Fruit fly (Drosophila melanogaster) whole organism, embryonic: Measurements from ENCODE around the gene Ror.

ENCODE experiments used
- CG1024 ChIP-seq: fragments of 200-800 bp; sonication (Bioruptor generic); IDR thresholded peaks from 2 replicates; pipeline ENCODE4 v1.3.6; 2022; ENCODE audit warnings: missing biosample characterization, missing genetic modification characterization
- CG10654 ChIP-seq: fragments of 200-800 bp; sonication (Bioruptor generic); optimal IDR thresholded peaks from 2 replicates; lab custom pipeline; 2016; ENCODE audit warnings: missing biosample characterization, missing genetic modification characterization
- CG11696 ChIP-seq: fragments of 200-800 bp; sonication (Bioruptor generic); IDR thresholded peaks from 2 replicates; pipeline ENCODE4 v1.3.6; 2022; ENCODE audit warnings: missing biosample characterization, missing genetic modification characterization
- CG12219 ChIP-seq: fragments of 200-800 bp; sonication (Bioruptor generic); optimal IDR thresholded peaks from 3 replicates; lab custom pipeline; 2018; ENCODE audit warnings: missing biosample characterization, mild to moderate bottlenecking, missing genetic modification characterization
- CG14965 ChIP-seq: fragments of 200-800 bp; sonication (Bioruptor generic); optimal IDR thresholded peaks from 2 replicates; lab custom pipeline; 2016; ENCODE audit warnings: missing biosample characterization, missing genetic modification characterization, borderline replicate concordance
- CG15269 ChIP-seq: fragments of 200-800 bp; sonication (Bioruptor generic); optimal IDR thresholded peaks from 2 replicates; lab custom pipeline; 2018; ENCODE audit warnings: missing biosample characterization, mild to moderate bottlenecking, missing genetic modification characterization, moderate library complexity
- CG17568 ChIP-seq: fragments of 200-800 bp; sonication (Bioruptor generic); optimal IDR thresholded peaks from 2 replicates; lab custom pipeline; 2018; ENCODE audit warnings: missing biosample characterization, mild to moderate bottlenecking, missing genetic modification characterization, moderate library complexity
- CG30403 ChIP-seq: fragments of 200-800 bp; sonication (Bioruptor generic); optimal IDR thresholded peaks from 3 replicates; lab custom pipeline; 2016; ENCODE audit warnings: missing biosample characterization, missing genetic modification characterization
- CG31388 ChIP-seq: fragments of 200-800 bp; sonication (Bioruptor generic); optimal IDR thresholded peaks from 2 replicates; lab custom pipeline; 2016; ENCODE audit warnings: missing biosample characterization, missing genetic modification characterization
- CG34224 ChIP-seq: fragments of 200-800 bp; sonication (Bioruptor generic); IDR thresholded peaks from 3 replicates; pipeline ENCODE4 v1.3.6; 2022; ENCODE audit warnings: missing biosample characterization, missing genetic modification characterization; ENCODE audit not compliant: partially characterized antibody
- CG34422 ChIP-seq: fragments of 200-800 bp; sonication (Bioruptor generic); IDR thresholded peaks from 3 replicates; pipeline ENCODE4 v1.3.6; 2022; ENCODE audit warnings: missing biosample characterization, missing genetic modification characterization
- CG4730 ChIP-seq: fragments of 200-800 bp; sonication (Bioruptor generic); IDR thresholded peaks from 2 replicates; pipeline ENCODE4 v1.3.6; 2022; ENCODE audit warnings: missing biosample characterization, missing genetic modification characterization
- CG6654 ChIP-seq: fragments of 200-800 bp; sonication (Bioruptor generic); optimal IDR thresholded peaks from 2 replicates; lab custom pipeline; 2017; ENCODE audit warnings: missing biosample characterization, mild to moderate bottlenecking, missing genetic modification characterization
- CG7556 ChIP-seq: fragments of 200-800 bp; sonication (Bioruptor generic); optimal IDR thresholded peaks from 2 replicates; lab custom pipeline; 2017; ENCODE audit warnings: missing biosample characterization, mild to moderate bottlenecking, missing genetic modification characterization
- CG9215 ChIP-seq: fragments of 200-800 bp; sonication (Bioruptor generic); IDR thresholded peaks from 2 replicates; pipeline ENCODE4 v1.3.6; 2022; ENCODE audit warnings: missing biosample characterization, missing genetic modification characterization
- CG9817 ChIP-seq: fragments of 200-800 bp; sonication (Bioruptor generic); optimal IDR thresholded peaks from 2 replicates; lab custom pipeline; 2018; ENCODE audit warnings: missing biosample characterization, mild to moderate bottlenecking, missing genetic modification characterization, moderate library complexity
- Chrac-16 ChIP-seq: fragments of 200-800 bp; sonication (Bioruptor generic); optimal IDR thresholded peaks from 3 replicates; lab custom pipeline; 2016; ENCODE audit warnings: missing biosample characterization, missing genetic modification characterization
- Dp ChIP-seq: fragments of 200-800 bp; sonication (Bioruptor generic); optimal IDR thresholded peaks from 2 replicates; lab custom pipeline; 2018; ENCODE audit warnings: missing biosample characterization, mild to moderate bottlenecking, missing genetic modification characterization, moderate library complexity
- Drgx ChIP-seq: fragments of 200-800 bp; sonication (Bioruptor generic); IDR thresholded peaks from 2 replicates; pipeline ENCODE4 v1.3.6; 2022; ENCODE audit warnings: missing biosample characterization, missing genetic modification characterization
- Fer2 ChIP-seq: fragments of 200-800 bp; sonication (Bioruptor generic); optimal IDR thresholded peaks from 2 replicates; lab custom pipeline; 2018; ENCODE audit warnings: missing biosample characterization, mild to moderate bottlenecking, missing genetic modification characterization, moderate library complexity
- Gug ChIP-seq: fragments of 200-800 bp; sonication (Bioruptor generic); IDR thresholded peaks from 4 replicates; pipeline ENCODE4 v1.3.6; 2022; ENCODE audit warnings: missing biosample characterization, missing genetic modification characterization
- Hmx ChIP-seq: fragments of 200-800 bp; sonication (Bioruptor generic); optimal IDR thresholded peaks from 2 replicates; lab custom pipeline; 2016; ENCODE audit warnings: missing biosample characterization, missing genetic modification characterization
- MBD-R2 ChIP-seq: fragments of 200-800 bp; sonication (Bioruptor generic); IDR thresholded peaks from 2 replicates; pipeline ENCODE4 v1.3.6; 2022; ENCODE audit warnings: missing biosample characterization, missing genetic modification characterization
- MESR4 ChIP-seq: fragments of 200-800 bp; sonication (Bioruptor generic); optimal IDR thresholded peaks from 2 replicates; lab custom pipeline; 2018; ENCODE audit warnings: missing biosample characterization, mild to moderate bottlenecking, missing genetic modification characterization, moderate library complexity
- NC2β ChIP-seq: fragments of 200-800 bp; sonication (Bioruptor generic); optimal IDR thresholded peaks from 2 replicates; lab custom pipeline; 2016; ENCODE audit warnings: missing biosample characterization, missing genetic modification characterization
- Sry-δ ChIP-seq: fragments of 200-800 bp; sonication (Bioruptor generic); optimal IDR thresholded peaks from 2 replicates; lab custom pipeline; 2016; ENCODE audit warnings: missing biosample characterization, missing genetic modification characterization
- Taf1 ChIP-seq: fragments of 200-800 bp; sonication (Bioruptor generic); IDR thresholded peaks from 2 replicates; pipeline ENCODE4 v1.3.6; 2022; ENCODE audit warnings: missing biosample characterization, missing genetic modification characterization
- Vsx1 ChIP-seq: fragments of 200-800 bp; sonication (Bioruptor generic); optimal IDR thresholded peaks from 2 replicates; lab custom pipeline; 2017; ENCODE audit warnings: missing biosample characterization, mild to moderate bottlenecking, missing genetic modification characterization, missing genetic modification reagents
- Xrp1 ChIP-seq: fragments of 200-800 bp; sonication (Bioruptor generic); IDR thresholded peaks from 2 replicates; pipeline ENCODE4 v1.3.6; 2022; ENCODE audit warnings: missing biosample characterization, missing genetic modification characterization
- ab ChIP-seq: fragments of 200-800 bp; sonication (Bioruptor generic); optimal IDR thresholded peaks from 2 replicates; lab custom pipeline; 2016; ENCODE audit warnings: missing biosample characterization, missing genetic modification characterization
- al ChIP-seq: fragments of 200-800 bp; sonication (Bioruptor generic); IDR thresholded peaks from 2 replicates; pipeline ENCODE4 v1.3.6; 2022; ENCODE audit warnings: missing biosample characterization, missing genetic modification characterization
- aop ChIP-seq: fragments of 200-800 bp; sonication (Bioruptor generic); IDR thresholded peaks from 2 replicates; pipeline ENCODE4 v1.3.6; 2022; ENCODE audit warnings: missing biosample characterization, missing genetic modification characterization
- bbx ChIP-seq: fragments of 200-800 bp; sonication (Bioruptor generic); IDR thresholded peaks from 2 replicates; pipeline ENCODE4 v1.3.6; 2022; ENCODE audit warnings: missing biosample characterization, missing genetic modification characterization; ENCODE audit not compliant: partially characterized antibody
- crol ChIP-seq: fragments of 200-800 bp; sonication (Bioruptor generic); IDR thresholded peaks from 2 replicates; pipeline ENCODE4 v1.3.6; 2022; ENCODE audit warnings: missing biosample characterization, missing genetic modification characterization
- dati ChIP-seq: fragments of 200-800 bp; sonication (Bioruptor generic); IDR thresholded peaks from 2 replicates; pipeline ENCODE4 v1.3.6; 2022; ENCODE audit warnings: missing biosample characterization, missing genetic modification characterization
- dmrt11E ChIP-seq: fragments of 200-800 bp; sonication (Bioruptor generic); optimal IDR thresholded peaks from 3 replicates; lab custom pipeline; 2018; ENCODE audit warnings: missing biosample characterization, mild to moderate bottlenecking, missing genetic modification characterization, moderate library complexity
- esg ChIP-seq: fragments of 200-800 bp; sonication (Bioruptor generic); conservative IDR thresholded peaks from 2 replicates; pipeline ENCODE4 v1.3.6; 2022; ENCODE audit warnings: missing biosample characterization, missing genetic modification characterization
- ftz-f1 ChIP-seq: fragments of 200-800 bp; sonication (Bioruptor generic); optimal IDR thresholded peaks from 2 replicates; lab custom pipeline; 2016; ENCODE audit warnings: missing biosample characterization, missing genetic modification characterization
- gro ChIP-seq: fragments of 200-800 bp; sonication (Bioruptor generic); optimal IDR thresholded peaks from 2 replicates; lab custom pipeline; 2016; ENCODE audit warnings: missing biosample characterization, missing genetic modification characterization
- gsb-n ChIP-seq: fragments of 200-800 bp; sonication (Bioruptor generic); optimal IDR thresholded peaks from 3 replicates; lab custom pipeline; 2018; ENCODE audit warnings: missing biosample characterization, mild to moderate bottlenecking, missing genetic modification characterization
- gt ChIP-seq: fragments of 200-800 bp; sonication (Bioruptor generic); IDR thresholded peaks from 2 replicates; pipeline ENCODE4 v1.3.6; 2022; ENCODE audit warnings: missing biosample characterization, missing genetic modification characterization
- hkb ChIP-seq, 2 experiments: fragments of 200-800 bp in 1 of 2; fragments of >200 bp in 1 of 2; sonication (Bioruptor generic) in 1 of 2; IDR thresholded peaks in 1 of 2; optimal IDR thresholded peaks in 1 of 2; 2 replicates each; pipeline versions ENCODE4 v1.3.6 to Lab custom; 2017 to 2022; ENCODE audit warnings: missing biosample characterization in 1 of 2, missing genetic modification characterization in 1 of 2
- kay ChIP-seq: fragments of 200-800 bp; sonication (Bioruptor generic); optimal IDR thresholded peaks from 2 replicates; lab custom pipeline; 2016; ENCODE audit warnings: missing biosample characterization, missing genetic modification characterization
- nmo ChIP-seq: fragments of 200-800 bp; sonication (Bioruptor generic); optimal IDR thresholded peaks from 2 replicates; lab custom pipeline; 2018; ENCODE audit warnings: missing biosample characterization, mild to moderate bottlenecking, missing genetic modification characterization, moderate library complexity
- prd ChIP-seq, 3 experiments: fragments of >200 bp in 2 of 3; fragments of 200-800 bp in 1 of 3; sonication (Bioruptor generic) in 1 of 3; optimal IDR thresholded peaks in 2 of 3; IDR thresholded peaks in 1 of 3; 2 replicates in 2 of 3; 3 replicates in 1 of 3; pipeline versions ENCODE4 v1.3.6 to Lab custom; 2017 to 2022; ENCODE audit warnings: missing biosample characterization in 1 of 3, missing genetic modification characterization in 1 of 3
- pzg ChIP-seq: fragments of 200-800 bp; sonication (Bioruptor generic); optimal IDR thresholded peaks from 3 replicates; lab custom pipeline; 2018; ENCODE audit warnings: missing biosample characterization, mild to moderate bottlenecking, missing genetic modification characterization, moderate library complexity
- ranshi ChIP-seq: fragments of 200-800 bp; sonication (Bioruptor generic); IDR thresholded peaks from 2 replicates; pipeline ENCODE4 v1.3.6; 2022; ENCODE audit warnings: missing biosample characterization, missing genetic modification characterization
- sim ChIP-seq: fragments of 200-800 bp; sonication (Bioruptor generic); IDR thresholded peaks from 2 replicates; pipeline ENCODE4 v1.3.6; 2022; ENCODE audit warnings: missing biosample characterization, missing genetic modification characterization
- so ChIP-seq: fragments of 200-800 bp; sonication (Bioruptor generic); IDR thresholded peaks from 3 replicates; pipeline ENCODE4 v1.3.6; 2022; ENCODE audit warnings: missing biosample characterization, missing genetic modification characterization
- trem ChIP-seq: fragments of 200-800 bp; optimal IDR thresholded peaks from 3 replicates; lab custom pipeline; 2019; ENCODE audit warnings: missing biosample characterization, mild to moderate bottlenecking, missing genetic modification characterization, moderate library complexity
- trh ChIP-seq: fragments of 200-800 bp; sonication (Bioruptor generic); optimal IDR thresholded peaks from 2 replicates; lab custom pipeline; 2016; ENCODE audit warnings: missing biosample characterization, missing genetic modification characterization
- z ChIP-seq: fragments of 200-800 bp; sonication (Bioruptor generic); IDR thresholded peaks from 3 replicates; pipeline ENCODE4 v1.3.6; 2022; ENCODE audit warnings: missing biosample characterization, missing genetic modification characterization

The Ror gene

DNA sequence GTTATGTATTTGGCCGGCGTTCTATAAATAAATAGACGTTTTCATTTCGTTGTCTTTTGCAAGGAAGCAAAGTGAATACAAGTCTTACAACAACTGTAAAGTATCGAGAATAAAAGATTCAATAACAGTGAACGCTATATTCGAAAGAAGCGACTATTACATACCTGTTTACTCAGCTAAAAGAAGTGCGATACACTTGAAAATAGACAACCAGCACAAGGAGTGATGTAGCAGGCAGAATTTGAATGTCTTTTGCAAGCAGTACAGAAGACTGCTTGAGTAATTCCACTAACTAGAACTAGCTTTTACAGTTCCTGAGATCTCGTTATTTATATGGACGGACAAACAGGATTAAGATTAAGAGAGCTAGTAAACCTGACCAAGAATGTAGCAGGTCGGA is 46.7 kb downstream of the Ror start (continued):
- no peak for TF ChIP-seq dati (GFP tag; lab: Robert Waterston, UW)
- TF ChIP-seq CG9215 (GFP tag; lab: Robert Waterston, UW): no peak
- peak; percentile 25 for TF ChIP-seq MESR4
- TF ChIP-seq Chrac-16 (GFP tag; lab: Kevin White, UChicago): no peak
- TF ChIP-seq Sry-δ (GFP tag; lab: Kevin White, UChicago): peak; percentile 24
- TF ChIP-seq gsb-n (tag; lab: Kevin White, UChicago): no peak
- TF ChIP-seq CG34422 (GFP tag; lab: Robert Waterston, UW): no peak
- no peak for TF ChIP-seq CG17568 (GFP tag; lab: Kevin White, UChicago)
- TF ChIP-seq Xrp1 (GFP tag; lab: Robert Waterston, UW): no peak
- TF ChIP-seq CG7556 (GFP tag; lab: Kevin White, UChicago): no peak
- no peak for TF ChIP-seq gt (GFP tag; lab: Robert Waterston, UW)
- no peak for TF ChIP-seq CG1024 (GFP tag; lab: Robert Waterston, UW)
- TF ChIP-seq Gug (GFP tag; lab: Robert Waterston, UW): no peak
- TF ChIP-seq sim (GFP tag; lab: Robert Waterston, UW): no peak
- TF ChIP-seq aop (GFP tag; lab: Robert Waterston, UW): no peak
- peak; percentile 40 for TF ChIP-seq nmo (GFP tag; lab: Kevin White, UChicago)
- no peak for TF ChIP-seq CG12219 (GFP tag; lab: Kevin White, UChicago)
- no peak for TF ChIP-seq prd (optimal IDR thresholded peaks at IDR 0.05; lab: Kevin White, UChicago)
- no peak; the same call in 2 of the 3 replicates for TF ChIP-seq prd (GFP tag; IDR thresholded peaks at IDR 0.05; lab: Robert Waterston, UW)
- no peak for TF ChIP-seq al (GFP tag; lab: Robert Waterston, UW)
- no peak for TF ChIP-seq ftz-f1 (GFP tag; lab: Kevin White, UChicago)
- no peak for TF ChIP-seq CG4730
- no peak for TF ChIP-seq hkb (optimal IDR thresholded peaks at IDR 0.05; lab: Kevin White, UChicago)
- no peak for TF ChIP-seq hkb (GFP tag; IDR thresholded peaks at IDR 0.05; lab: Robert Waterston, UW)
- no peak for TF ChIP-seq crol (GFP tag; lab: Robert Waterston, UW)
- TF ChIP-seq CG10654 (GFP tag; lab: Kevin White, UChicago): no peak
- TF ChIP-seq CG31388: no peak
- peak; percentile 34 for TF ChIP-seq pzg (GFP tag; lab: Kevin White, UChicago)
- TF ChIP-seq CG11696 (GFP tag; lab: Robert Waterston, UW): no peak
- TF ChIP-seq bbx (GFP tag; lab: Robert Waterston, UW): peak; percentile 54
- TF ChIP-seq z (GFP tag; lab: Robert Waterston, UW): no peak
- peak; percentile 31 for TF ChIP-seq Dp (GFP tag; lab: Kevin White, UChicago)
- TF ChIP-seq kay (GFP tag; lab: Kevin White, UChicago): no peak
- TF ChIP-seq so (GFP tag; lab: Robert Waterston, UW): no peak
- TF ChIP-seq CG6654 (GFP tag; lab: Kevin White, UChicago): no peak
- no peak for TF ChIP-seq ab (GFP tag; lab: Kevin White, UChicago)
- TF ChIP-seq Fer2 (tag; lab: Kevin White, UChicago): no peak
- peak; percentile 23 for TF ChIP-seq NC2β (GFP tag; lab: Kevin White, UChicago)
- no peak for TF ChIP-seq CG14965 (GFP tag; lab: Kevin White, UChicago)
- no peak for TF ChIP-seq Hmx (GFP tag; lab: Kevin White, UChicago)
- TF ChIP-seq CG34224: peak; percentile 57; the same call in 1 of the 3 replicates
- TF ChIP-seq Drgx (GFP tag; lab: Robert Waterston, UW): no peak
- TF ChIP-seq Vsx1 (GFP tag; lab: Kevin White, UChicago): no peak
- TF ChIP-seq MBD-R2: peak; percentile 85
- TF ChIP-seq trem: no peak
- no peak for TF ChIP-seq CG9817 (tag; lab: Kevin White, UChicago)
- TF ChIP-seq CG30403 (GFP tag; lab: Kevin White, UChicago): no peak
- TF ChIP-seq dmrt11E (tag; lab: Kevin White, UChicago): no peak
- no peak for TF ChIP-seq gro (GFP tag; lab: Kevin White, UChicago)
- TF ChIP-seq CG15269 (tag; lab: Kevin White, UChicago): no peak
- no peak for TF ChIP-seq trh
- no peak for TF ChIP-seq ranshi (GFP tag; lab: Robert Waterston, UW)
- no peak for TF ChIP-seq Taf1 (GFP tag; lab: Robert Waterston, UW)
- TF ChIP-seq esg: no peak
